Fruit fly (Drosophila melanogaster) whole organism: ENCODE data around the gene Cpr23B.

ENCODE experiments used
- CG8478 ChIP-seq: fragments of >200 bp; optimal IDR thresholded peaks from 2 replicates; lab custom pipeline; 2018; ENCODE audit warnings: inconsistent platforms
- Dll ChIP-seq: fragments of >200 bp; optimal IDR thresholded peaks from 2 replicates; lab custom pipeline; 2017
- EcR ChIP-seq, 2 experiments: fragments of >200 bp; optimal IDR thresholded peaks; 2 replicates each; lab custom pipeline; 2017; ENCODE audit warnings: missing biosample characterization in 2 of 2, missing genetic modification characterization in 2 of 2, missing genetic modification reagents in 2 of 2
- pan ChIP-seq: fragments of >200 bp; optimal IDR thresholded peaks from 2 replicates; lab custom pipeline; 2017
- psq ChIP-seq: fragments of >200 bp; optimal IDR thresholded peaks from 2 replicates; lab custom pipeline; 2017
- usp ChIP-seq: fragments of >200 bp; optimal IDR thresholded peaks from 2 replicates; lab custom pipeline; 2017; ENCODE audit warnings: missing biosample characterization, missing genetic modification characterization, mixed read lengths

DNA sequence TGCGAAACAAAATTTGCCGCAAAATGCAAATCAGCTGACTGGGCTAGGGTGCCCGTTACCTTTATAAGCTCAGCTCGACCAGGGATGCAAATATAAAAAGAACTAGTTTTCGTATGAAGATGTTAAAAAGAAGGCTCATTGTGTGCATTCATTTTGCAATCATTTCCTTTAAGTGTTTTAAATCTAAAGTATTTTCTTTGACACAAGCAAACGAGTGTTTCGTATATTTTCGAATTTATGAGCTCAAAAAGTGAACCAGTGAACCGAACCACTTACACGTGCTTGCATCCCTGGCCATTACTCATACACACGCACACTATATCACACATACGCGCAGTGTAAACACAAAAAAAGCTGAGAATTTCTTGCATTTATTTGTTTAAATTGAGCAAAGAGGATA, 40.0 kb downstream of the Cpr23B start, which contains the start of the genes Prx6a and Sbat:
- no peak for TF ChIP-seq psq (lab: Kevin White, UChicago)
- no peak for TF ChIP-seq Dll (lab: Kevin White, UChicago)
- no peak for TF ChIP-seq usp (GFP tag; lab: Kevin White, UChicago)
- TF ChIP-seq pan (lab: Kevin White, UChicago): no peak
- no peak for TF ChIP-seq CG8478 (lab: Kevin White, UChicago)
- no peak for TF ChIP-seq EcR (GFP tag; optimal IDR thresholded peaks at IDR 0.05; lab: Kevin White, UChicago)
